Fruit fly (Drosophila melanogaster): Measurements from ENCODE around the gene CG14384.

Gene CG14384

DNA sequence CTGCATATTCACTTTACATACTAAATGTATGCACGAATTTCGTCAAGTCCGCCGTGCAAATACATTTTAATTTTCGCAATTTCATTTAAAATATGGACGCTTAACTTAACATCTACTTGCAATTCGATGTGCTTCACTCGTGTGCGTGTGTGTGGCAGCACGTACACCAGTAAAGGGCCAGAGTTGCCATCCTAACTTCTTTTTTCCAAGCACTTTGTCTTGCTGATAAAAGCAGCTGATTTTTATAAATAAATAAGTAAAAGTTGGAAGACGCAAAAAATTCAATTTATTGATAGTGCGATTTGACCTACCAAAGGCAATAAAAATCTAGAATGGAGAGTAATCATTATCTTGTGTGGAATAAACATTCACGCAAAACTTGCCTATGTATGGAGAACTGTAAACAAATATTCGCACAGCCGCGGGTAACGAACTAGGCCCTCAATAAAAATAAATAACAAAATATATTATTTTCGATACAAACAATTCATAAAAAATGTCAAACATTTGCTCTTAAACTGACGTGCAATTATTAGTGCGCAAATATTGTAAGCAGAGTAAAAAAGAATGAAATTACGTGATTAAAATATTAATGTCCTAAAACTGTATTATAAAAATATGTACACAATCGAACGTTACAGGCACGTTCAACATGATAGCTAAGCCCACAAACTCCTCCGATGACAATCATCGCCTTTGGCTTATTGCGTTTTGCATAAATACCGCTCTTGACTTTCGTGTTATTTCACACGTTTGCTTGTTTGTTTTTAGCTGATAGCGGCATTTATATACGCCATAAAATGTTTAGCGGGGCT is 14.9 kb upstream of the CG14384 start (continued):
- peak; percentile 35; the same call in 1 of the 2 replicates for TF ChIP-seq CG14667 (GFP tag; IDR thresholded peaks at IDR 0.05)
- TF ChIP-seq esg (GFP tag; conservative IDR thresholded peaks at IDR 0.05) = peak; percentile 75
- no peak for TF ChIP-seq Opbp (GFP tag; IDR thresholded peaks at IDR 0.05; ENCODE audit: partially characterized antibody)
- TF ChIP-seq CG13894 (tag; optimal IDR thresholded peaks at IDR 0.05) = peak; percentile 71
- peak; percentile 10 for TF ChIP-seq MESR4 (GFP tag; optimal IDR thresholded peaks at IDR 0.05)
- TF ChIP-seq CrebB (tag; optimal IDR thresholded peaks at IDR 0.05) = peak; percentile 39
- peak; percentile 74 for TF ChIP-seq tio (GFP tag; optimal IDR thresholded peaks at IDR 0.05)
- TF ChIP-seq CG12299 (tag; optimal IDR thresholded peaks at IDR 0.05) = peak; percentile 14
- TF ChIP-seq CG13287 (GFP tag; IDR thresholded peaks at IDR 0.05; ENCODE audit: partially characterized antibody) = peak; percentile 11; the same call in 1 of the 2 replicates
- peak in 1 of 2 experiments; percentile 28 for TF ChIP-seq insv (GFP tag; optimal IDR thresholded peaks at IDR 0.05)
- TF ChIP-seq Taf1 (GFP tag; IDR thresholded peaks at IDR 0.05) = no peak
- TF ChIP-seq sc (optimal IDR thresholded peaks at IDR 0.05) = no peak
- TF ChIP-seq sc (GFP tag; optimal IDR thresholded peaks at IDR 0.05) = peak; percentile 12
- TF ChIP-seq HLHmδ (GFP tag; optimal IDR thresholded peaks at IDR 0.05) = no peak
- no peak for TF ChIP-seq MTF-1 (GFP tag; optimal IDR thresholded peaks at IDR 0.05; ENCODE audit: borderline replicate concordance)
- TF ChIP-seq CG11723 (GFP tag; optimal IDR thresholded peaks at IDR 0.05) = peak; percentile 52
- TF ChIP-seq otp (GFP tag; IDR thresholded peaks at IDR 0.05) = 0 out of 3 replicates have a peak, but pooled peaks have one; percentile 25
- 0 out of 4 replicates have a peak, but pooled peaks have one; percentile 43 for TF ChIP-seq chinmo (GFP tag; IDR thresholded peaks at IDR 0.05; ENCODE audit: partially characterized antibody)
- TF ChIP-seq trem (tag; optimal IDR thresholded peaks at IDR 0.05) = peak; percentile 14
- peak; percentile 58 for TF ChIP-seq nom (GFP tag; optimal IDR thresholded peaks at IDR 0.05)
- peak; percentile 36 for TF ChIP-seq CG12071 (GFP tag; optimal IDR thresholded peaks at IDR 0.05)
- TF ChIP-seq Camta (GFP tag; optimal IDR thresholded peaks at IDR 0.05) = peak; percentile 35
- TF ChIP-seq Awh (GFP tag; IDR thresholded peaks at IDR 0.05) = peak; percentile 64; the same call in 1 of the 2 replicates
- TF ChIP-seq CG32532 (GFP tag; IDR thresholded peaks at IDR 0.05) = peak; percentile 79
- peak; percentile 63 for TF ChIP-seq CG16815 (GFP tag; optimal IDR thresholded peaks at IDR 0.05)
- peak; percentile 57 for TF ChIP-seq CG10979 (tag; optimal IDR thresholded peaks at IDR 0.05)
- TF ChIP-seq CG6689 (GFP tag; IDR thresholded peaks at IDR 0.05) = peak; percentile 45
- TF ChIP-seq HmgZ (tag; optimal IDR thresholded peaks at IDR 0.05) = peak; percentile 64
- peak; percentile 13 for TF ChIP-seq CG18764 (GFP tag; optimal IDR thresholded peaks at IDR 0.05)
- TF ChIP-seq mam (GFP tag; optimal IDR thresholded peaks at IDR 0.05) = peak; percentile 13
- TF ChIP-seq CG31224 (GFP tag; IDR thresholded peaks at IDR 0.05) = peak; percentile 63
- TF ChIP-seq CG11456 (GFP tag; IDR thresholded peaks at IDR 0.05) = peak; percentile 15; the same call in 1 of the 3 replicates
- TF ChIP-seq CG13624 (GFP tag; optimal IDR thresholded peaks at IDR 0.05) = peak; percentile 38
- TF ChIP-seq Blimp-1 (GFP tag; optimal IDR thresholded peaks at IDR 0.05) = peak; percentile 38
- TF ChIP-seq sisA (GFP tag; IDR thresholded peaks at IDR 0.05) = peak; percentile 48
- TF ChIP-seq Eip74EF (GFP tag; optimal IDR thresholded peaks at IDR 0.05) = no peak
- TF ChIP-seq bsh (GFP tag; optimal IDR thresholded peaks at IDR 0.05) = peak; percentile 23 to 67
- peak; percentile 34 for TF ChIP-seq CG4424 (GFP tag; optimal IDR thresholded peaks at IDR 0.05)
- TF ChIP-seq CG9215 (GFP tag; IDR thresholded peaks at IDR 0.05) = peak; percentile 68
- TF ChIP-seq Gug (GFP tag; IDR thresholded peaks at IDR 0.05) = no peak
- peak; percentile 40 for TF ChIP-seq oc (tag; optimal IDR thresholded peaks at IDR 0.05)
- TF ChIP-seq Abd-B (GFP tag; optimal IDR thresholded peaks at IDR 0.05) = peak; percentile 67
- peak; percentile 35 for TF ChIP-seq CG8388 (GFP tag; optimal IDR thresholded peaks at IDR 0.05)
- no peak for TF ChIP-seq CG6175 (GFP tag; IDR thresholded peaks at IDR 0.05)
- TF ChIP-seq dimm (GFP tag; IDR thresholded peaks at IDR 0.05) = 0 out of 2 replicates have a peak, but pooled peaks have one; percentile 23
- TF ChIP-seq sens (GFP tag) = peak; percentile 76
- TF ChIP-seq onecut (GFP tag; IDR thresholded peaks at IDR 0.05) = peak; percentile 55; the same call in 1 of the 2 replicates
- peak; percentile 24 for TF ChIP-seq CG30020 (tag; optimal IDR thresholded peaks at IDR 0.05)

All from whole organism, embryonic.